Fruit fly (Drosophila melanogaster) whole organism, embryonic: ENCODE results near the gene Alg9.

ENCODE experiments used
- ATbp ChIP-seq: fragments of 200-800 bp; sonication (Bioruptor generic); optimal IDR thresholded peaks from 2 replicates; lab custom pipeline; 2017; ENCODE audit warnings: missing biosample characterization, mild to moderate bottlenecking, missing genetic modification characterization, missing genetic modification reagents
- Awh ChIP-seq: fragments of 200-800 bp; sonication (Bioruptor generic); IDR thresholded peaks from 2 replicates; pipeline ENCODE4, ENCODE4 v1.3.6; 2022; ENCODE audit warnings: missing biosample characterization, missing genetic modification characterization
- CG1024 ChIP-seq: fragments of 200-800 bp; sonication (Bioruptor generic); IDR thresholded peaks from 2 replicates; pipeline ENCODE4 v1.3.6; 2022; ENCODE audit warnings: missing biosample characterization, missing genetic modification characterization
- CG10462 ChIP-seq: fragments of 200-800 bp; sonication (Bioruptor generic); optimal IDR thresholded peaks from 2 replicates; lab custom pipeline; 2016; ENCODE audit warnings: missing biosample characterization, missing genetic modification characterization
- CG11085 ChIP-seq: fragments of 200-800 bp; sonication (Bioruptor generic); IDR thresholded peaks from 2 replicates; pipeline ENCODE4 v1.3.6; 2022; ENCODE audit warnings: missing biosample characterization, missing genetic modification characterization
- CG11247 ChIP-seq: fragments of 200-800 bp; sonication (Bioruptor generic); IDR thresholded peaks from 2 replicates; pipeline ENCODE4 v1.3.6; 2022; ENCODE audit warnings: missing biosample characterization, missing genetic modification characterization
- CG13123 ChIP-seq: fragments of 200-800 bp; sonication (Bioruptor generic); optimal IDR thresholded peaks from 2 replicates; lab custom pipeline; 2016; ENCODE audit warnings: missing biosample characterization, missing genetic modification characterization
- CG13296 ChIP-seq: fragments of 200-800 bp; sonication (Bioruptor generic); optimal IDR thresholded peaks from 3 replicates; lab custom pipeline; 2018; ENCODE audit warnings: missing biosample characterization, mild to moderate bottlenecking, missing genetic modification characterization
- CG14014 ChIP-seq: fragments of 200-800 bp; sonication (Bioruptor generic); IDR thresholded peaks from 2 replicates; pipeline ENCODE4 v1.3.6; 2022; ENCODE audit warnings: missing biosample characterization, missing genetic modification characterization
- CG2199 ChIP-seq: fragments of 200-800 bp; sonication (Bioruptor generic); IDR thresholded peaks from 3 replicates; pipeline ENCODE4 v1.3.6; 2022; ENCODE audit warnings: missing biosample characterization, missing genetic modification characterization
- CG4404 ChIP-seq: fragments of 200-800 bp; sonication (Bioruptor generic); IDR thresholded peaks from 2 replicates; pipeline ENCODE4 v1.3.6; 2022; ENCODE audit warnings: missing biosample characterization, missing genetic modification characterization
- CG4730 ChIP-seq: fragments of 200-800 bp; sonication (Bioruptor generic); IDR thresholded peaks from 2 replicates; pipeline ENCODE4 v1.3.6; 2022; ENCODE audit warnings: missing biosample characterization, missing genetic modification characterization
- CG6791 ChIP-seq: fragments of 200-800 bp; sonication (Bioruptor generic); IDR thresholded peaks from 3 replicates; pipeline ENCODE4 v1.3.6; 2022; ENCODE audit warnings: missing biosample characterization, missing genetic modification characterization; ENCODE audit not compliant: partially characterized antibody
- CG7357 ChIP-seq: fragments of 200-800 bp; sonication (Bioruptor generic); IDR thresholded peaks from 3 replicates; pipeline ENCODE4 v1.3.6; 2022; ENCODE audit warnings: missing biosample characterization, missing genetic modification characterization
- Deaf1 ChIP-seq: fragments of 200-800 bp; optimal IDR thresholded peaks from 3 replicates; lab custom pipeline; 2019; ENCODE audit warnings: missing biosample characterization, mild to moderate bottlenecking, missing genetic modification characterization, moderate library complexity
- Fer3 ChIP-seq: fragments of 200-800 bp; sonication (Bioruptor generic); optimal IDR thresholded peaks from 2 replicates; lab custom pipeline; 2018; ENCODE audit warnings: missing biosample characterization, mild to moderate bottlenecking, missing genetic modification characterization, moderate library complexity
- Hr78 ChIP-seq, 2 experiments: fragments of 200-800 bp in 1 of 2; fragments of >200 bp in 1 of 2; sonication (Bioruptor generic) in 1 of 2; optimal IDR thresholded peaks; 2 replicates each; lab custom pipeline; 2017 to 2019; ENCODE audit warnings: missing biosample characterization in 2 of 2, missing genetic modification characterization in 2 of 2, mild to moderate bottlenecking in 1 of 2, moderate library complexity in 1 of 2
- Med ChIP-seq: fragments of 200-800 bp; sonication (Bioruptor generic); peaks from one replicate; lab custom pipeline; 2016; ENCODE audit warnings: missing biosample characterization, missing genetic modification characterization, mild to moderate bottlenecking, inconsistent platforms, moderate library complexity
- Meics ChIP-seq: fragments of 200-800 bp; sonication (Bioruptor generic); optimal IDR thresholded peaks from 2 replicates; lab custom pipeline; 2017; ENCODE audit warnings: missing biosample characterization, mild to moderate bottlenecking, missing genetic modification characterization
- Oaz ChIP-seq: fragments of 200-800 bp; sonication (Bioruptor generic); IDR thresholded peaks from 2 replicates; pipeline ENCODE4 v1.3.6; 2022; ENCODE audit warnings: missing biosample characterization, missing genetic modification characterization
- Trl ChIP-seq, 3 experiments: fragments of >200 bp in 2 of 3; fragments of 200-800 bp in 1 of 3; sonication (Bioruptor generic) in 1 of 3; optimal IDR thresholded peaks; 2 replicates in 1 of 3; 3 replicates in 2 of 3; lab custom pipeline; 2016 to 2017; ENCODE audit warnings: missing biosample characterization in 1 of 3, missing genetic modification characterization in 1 of 3
- bbx ChIP-seq: fragments of 200-800 bp; sonication (Bioruptor generic); IDR thresholded peaks from 2 replicates; pipeline ENCODE4 v1.3.6; 2022; ENCODE audit warnings: missing biosample characterization, missing genetic modification characterization; ENCODE audit not compliant: partially characterized antibody
- chinmo ChIP-seq: fragments of 200-800 bp; sonication (Bioruptor generic); IDR thresholded peaks from 4 replicates; pipeline ENCODE4 v1.3.6; 2022; ENCODE audit warnings: missing biosample characterization, missing genetic modification characterization; ENCODE audit not compliant: partially characterized antibody
- ci ChIP-seq: fragments of 200-800 bp; sonication (Bioruptor generic); IDR thresholded peaks from 3 replicates; pipeline ENCODE4 v1.3.6; 2022; ENCODE audit warnings: missing biosample characterization, missing genetic modification characterization
- exex ChIP-seq: fragments of 200-800 bp; sonication (Bioruptor generic); optimal IDR thresholded peaks from 4 replicates; lab custom pipeline; 2018; ENCODE audit warnings: missing biosample characterization, mild to moderate bottlenecking, missing genetic modification characterization, moderate library complexity
- grn ChIP-seq: fragments of 200-800 bp; sonication (Bioruptor generic); optimal IDR thresholded peaks from 3 replicates; lab custom pipeline; 2017; ENCODE audit warnings: missing biosample characterization, missing genetic modification characterization
- ham ChIP-seq: fragments of 200-800 bp; sonication (Bioruptor generic); IDR thresholded peaks from 2 replicates; pipeline ENCODE4 v1.3.6; 2022; ENCODE audit warnings: missing biosample characterization, missing genetic modification characterization
- inv ChIP-seq: fragments of 200-800 bp; sonication (Bioruptor generic); IDR thresholded peaks from 2 replicates; pipeline ENCODE4 v1.3.6; 2022; ENCODE audit warnings: missing biosample characterization, missing genetic modification characterization; ENCODE audit not compliant: partially characterized antibody
- kah ChIP-seq: fragments of 200-800 bp; sonication (Bioruptor generic); optimal IDR thresholded peaks from 2 replicates; lab custom pipeline; 2018; ENCODE audit warnings: missing biosample characterization, mild to moderate bottlenecking, missing genetic modification characterization
- ken ChIP-seq: fragments of 200-800 bp; sonication (Bioruptor generic); IDR thresholded peaks from 3 replicates; pipeline ENCODE4 v1.3.6; 2022; ENCODE audit warnings: missing biosample characterization, missing genetic modification characterization
- mirr ChIP-seq: fragments of 200-800 bp; sonication (Bioruptor generic); optimal IDR thresholded peaks from 3 replicates; lab custom pipeline; 2018; ENCODE audit warnings: missing biosample characterization, mild to moderate bottlenecking, missing genetic modification characterization
- nom ChIP-seq: fragments of 200-800 bp; sonication (Bioruptor generic); optimal IDR thresholded peaks from 2 replicates; lab custom pipeline; 2017; ENCODE audit warnings: missing biosample characterization, missing genetic modification characterization, mild to moderate bottlenecking, moderate library complexity, missing genetic modification reagents
- otp ChIP-seq: fragments of 200-800 bp; sonication (Bioruptor generic); IDR thresholded peaks from 3 replicates; pipeline ENCODE4, ENCODE4 v1.3.6; 2022; ENCODE audit warnings: missing biosample characterization, missing genetic modification characterization
- pan ChIP-seq, 4 experiments: fragments of >200 bp in 3 of 4; fragments of 200-800 bp in 1 of 4; sonication (Bioruptor generic) in 1 of 4; optimal IDR thresholded peaks in 3 of 4; IDR thresholded peaks in 1 of 4; 2 replicates each; pipeline versions ENCODE4 v1.3.6 to Lab custom; 2017 to 2022; ENCODE audit warnings: missing biosample characterization in 2 of 4, missing genetic modification characterization in 2 of 4, mixed read lengths in 1 of 4
- pros ChIP-seq: fragments of 200-800 bp; sonication (Bioruptor generic); optimal IDR thresholded peaks from 3 replicates; lab custom pipeline; 2019; ENCODE audit warnings: missing biosample characterization, mild to moderate bottlenecking, missing genetic modification characterization, moderate library complexity
- sens ChIP-seq: fragments of 200-800 bp; sonication (Bioruptor generic); peaks from one replicate; lab custom pipeline; 2016; ENCODE audit warnings: missing biosample characterization, missing genetic modification characterization
- seq ChIP-seq: fragments of 200-800 bp; sonication (Bioruptor generic); IDR thresholded peaks from 2 replicates; pipeline ENCODE4 v1.3.6; 2022; ENCODE audit warnings: missing biosample characterization, missing genetic modification characterization
- sna ChIP-seq: fragments of 200-800 bp; sonication (Bioruptor generic); IDR thresholded peaks from 2 replicates; pipeline ENCODE4 v1.3.6; 2022; ENCODE audit warnings: missing biosample characterization, missing genetic modification characterization; ENCODE audit not compliant: partially characterized antibody
- sob ChIP-seq: fragments of 200-800 bp; sonication (Bioruptor generic); IDR thresholded peaks from 2 replicates; pipeline ENCODE4 v1.3.6; 2022; ENCODE audit warnings: missing biosample characterization, missing genetic modification characterization
- stc ChIP-seq: fragments of 200-800 bp; sonication (Bioruptor generic); IDR thresholded peaks from 2 replicates; pipeline ENCODE4 v1.3.6; 2022; ENCODE audit warnings: missing biosample characterization, missing genetic modification characterization
- sug ChIP-seq: fragments of 200-800 bp; optimal IDR thresholded peaks from 2 replicates; lab custom pipeline; 2019; ENCODE audit warnings: missing biosample characterization, mild to moderate bottlenecking, missing genetic modification characterization, moderate library complexity
- vnd ChIP-seq: fragments of 200-800 bp; sonication (Bioruptor generic); IDR thresholded peaks from 3 replicates; pipeline ENCODE4 v1.3.6; 2022; ENCODE audit warnings: missing biosample characterization, missing genetic modification characterization; ENCODE audit not compliant: partially characterized antibody
- vvl ChIP-seq: fragments of 200-800 bp; sonication (Bioruptor generic); IDR thresholded peaks from 2 replicates; pipeline ENCODE4 v1.3.6; 2022; ENCODE audit warnings: missing biosample characterization, missing genetic modification characterization
- wor ChIP-seq: fragments of 200-800 bp; sonication (Bioruptor generic); IDR thresholded peaks from 2 replicates; pipeline ENCODE4 v1.3.6; 2022; ENCODE audit warnings: missing biosample characterization, missing genetic modification characterization
- zen ChIP-seq: fragments of 200-800 bp; sonication (Bioruptor generic); optimal IDR thresholded peaks from 3 replicates; lab custom pipeline; 2018; ENCODE audit warnings: missing biosample characterization, mild to moderate bottlenecking, missing genetic modification characterization, moderate library complexity
- zen2 ChIP-seq: fragments of 200-800 bp; sonication (Bioruptor generic); IDR thresholded peaks from 3 replicates; pipeline ENCODE4 v1.3.6; 2022; ENCODE audit warnings: missing biosample characterization, missing genetic modification characterization; ENCODE audit not compliant: partially characterized antibody

Alg9 gene

dm6 chr3R:25208042-25208766, 13.2 kb upstream of the Alg9 start, which contains the start of gene Cad96Ca (continued):
- TF ChIP-seq CG4404 (GFP tag; lab: Robert Waterston, UW) (no peak), ken (GFP tag; lab: Robert Waterston, UW) (0 out of 3 replicates have a peak, but pooled peaks have one; percentile 6), Trl (optimal IDR thresholded peaks at IDR 0.05; lab: Kevin White, UChicago) (peak; percentile 90 to 92), Trl (GFP tag; optimal IDR thresholded peaks at IDR 0.05; lab: Kevin White, UChicago) (no peak), chinmo (GFP tag; lab: Robert Waterston, UW) (0 out of 4 replicates have a peak, but pooled peaks have one; percentile 36), vvl (peak; percentile 53; the same call in 1 of the 2 replicates), sob (GFP tag; lab: Robert Waterston, UW) (0 out of 2 replicates have a peak, but pooled peaks have one; percentile 14), bbx (GFP tag; lab: Robert Waterston, UW) (0 out of 2 replicates have a peak, but pooled peaks have one; percentile 18), CG11085 (GFP tag; lab: Robert Waterston, UW) (no peak), ATbp (GFP tag; lab: Kevin White, UChicago) (no peak), zen2 (GFP tag; lab: Robert Waterston, UW) (peak; percentile 40; the same call in 2 of the 3 replicates), nom (peak; percentile 46)

- no peak for TF ChIP-seq CG10462 (GFP tag; lab: Kevin White, UChicago)
- TF ChIP-seq pan (optimal IDR thresholded peaks at IDR 0.05; lab: Kevin White, UChicago): no peak
- TF ChIP-seq pan (GFP tag; optimal IDR thresholded peaks at IDR 0.05 in 1 of 2, IDR thresholded peaks at IDR 0.05 in 1 of 2): peak in 1 of 2 experiments; percentile 30
- no peak for TF ChIP-seq CG13123 (GFP tag; lab: Kevin White, UChicago)
- peak; percentile 62 for TF ChIP-seq Awh
- TF ChIP-seq Med (GFP tag; lab: Kevin White, UChicago): peak; percentile 66
- no peak for TF ChIP-seq sna
- TF ChIP-seq CG6791: 0 out of 3 replicates have a peak, but pooled peaks have one; percentile 8
- TF ChIP-seq CG14014 (GFP tag; lab: Robert Waterston, UW): 0 out of 2 replicates have a peak, but pooled peaks have one; percentile 12
- TF ChIP-seq CG1024 (GFP tag; lab: Robert Waterston, UW): 0 out of 2 replicates have a peak, but pooled peaks have one; percentile 26
- no peak for TF ChIP-seq Oaz (GFP tag; lab: Robert Waterston, UW)
- TF ChIP-seq zen (tag; lab: Kevin White, UChicago): no peak
- TF ChIP-seq CG7357 (GFP tag; lab: Robert Waterston, UW): no peak
- TF ChIP-seq pros (GFP tag; lab: Kevin White, UChicago): peak; percentile 29
- no peak for TF ChIP-seq CG4730 (GFP tag; lab: Robert Waterston, UW)
- TF ChIP-seq seq: 0 out of 2 replicates have a peak, but pooled peaks have one; percentile 26
- peak; percentile 25; the same call in 1 of the 2 replicates for TF ChIP-seq CG11247 (GFP tag; lab: Robert Waterston, UW)
- 0 out of 3 replicates have a peak, but pooled peaks have one; percentile 9 for TF ChIP-seq otp (GFP tag; lab: Robert Waterston, UW)
- TF ChIP-seq sens (GFP tag; lab: Kevin White, UChicago): peak; percentile 49
- no peak for TF ChIP-seq wor
- peak; percentile 4 for TF ChIP-seq ATbp (GFP tag; lab: Kevin White, UChicago)
- no peak for TF ChIP-seq Meics (GFP tag; lab: Kevin White, UChicago)
- TF ChIP-seq kah: no peak
- peak; percentile 66 for TF ChIP-seq ci (GFP tag; lab: Robert Waterston, UW)
- TF ChIP-seq ham (GFP tag; lab: Robert Waterston, UW): no peak
- TF ChIP-seq CG2199 (GFP tag; lab: Robert Waterston, UW): peak; percentile 65; the same call in 2 of the 3 replicates
These were observed 12.7 kb upstream of the Alg9 start for dm6 chr3R:25208767-25209075.

dm6 chr3R:25209207-25209606, 12.2 kb upstream of the Alg9 start:
- TF ChIP-seq Hr78 (GFP tag; optimal IDR thresholded peaks at IDR 0.05; lab: Kevin White, UChicago) (peak in 1 of 2 experiments; percentile 80), exex (tag; lab: Kevin White, UChicago) (peak; percentile 14), inv (GFP tag; lab: Robert Waterston, UW) (no peak), vnd (no peak), chinmo (GFP tag; lab: Robert Waterston, UW) (0 out of 4 replicates have a peak, but pooled peaks have one; percentile 42), mirr (peak; percentile 24), CG13296 (no peak), grn (GFP tag; lab: Kevin White, UChicago) (peak; percentile 56), Deaf1 (peak; percentile 81), Fer3 (tag; lab: Kevin White, UChicago) (no peak), stc (GFP tag; lab: Robert Waterston, UW) (no peak), sug (tag; lab: Kevin White, UChicago) (peak; percentile 31)
